Worm (Caenorhabditis elegans) whole organism, L1 larva: ENCODE data around the gene R10D12.6.

ENCODE experiments used
- C16A3.4 ChIP-seq: fragments of 150-350 bp; optimal IDR thresholded peaks from 2 replicates; lab custom pipeline; 2014; ENCODE audit warnings: missing biosample characterization, missing genetic modification characterization
- Y116A8C.19 ChIP-seq: sonication (generic microtip); optimal IDR thresholded peaks from 2 replicates; lab custom pipeline; 2016; ENCODE audit warnings: missing compliant biosample characterization, missing genetic modification characterization, borderline replicate concordance
- aly-2 ChIP-seq: fragments of 150-350 bp; optimal IDR thresholded peaks from 2 replicates; lab custom pipeline; 2014; ENCODE audit warnings: missing biosample characterization, missing genetic modification characterization
- ama-1 ChIP-seq: fragments of 150-350 bp; optimal IDR thresholded peaks from 2 replicates; lab custom pipeline; 2014
- blmp-1 ChIP-seq: fragments of 150-350 bp; optimal IDR thresholded peaks from 2 replicates; lab custom pipeline; 2014; ENCODE audit warnings: missing biosample characterization, missing genetic modification characterization
- ceh-82 ChIP-seq, 3 experiments: fragments of 150-350 bp in 1 of 3; sonication (generic microtip) in 2 of 3; optimal IDR thresholded peaks; 2 replicates each; lab custom pipeline; 2014 to 2017; ENCODE audit warnings: missing biosample characterization in 3 of 3, missing genetic modification characterization in 3 of 3
- ceh-88 ChIP-seq: fragments of 200-800 bp; sonication (Bioruptor generic); IDR thresholded peaks from 2 replicates; pipeline ENCODE4 v1.3.6; 2022; ENCODE audit warnings: missing genetic modification characterization, missing compliant biosample characterization
- ceh-90 ChIP-seq: sonication (generic microtip); optimal IDR thresholded peaks from 2 replicates; lab custom pipeline; 2016; ENCODE audit warnings: missing genetic modification characterization, missing compliant biosample characterization
- dpl-1 ChIP-seq, 3 experiments: fragments of 150-350 bp in 2 of 3; sonication (generic microtip) in 1 of 3; optimal IDR thresholded peaks; 2 replicates each; lab custom pipeline; 2014 to 2017; ENCODE audit warnings: missing biosample characterization in 3 of 3, missing genetic modification characterization in 3 of 3, missing genetic modification reagents in 3 of 3
- efl-1 ChIP-seq, 4 experiments: fragments of 150-350 bp; optimal IDR thresholded peaks in 3 of 4; peaks in 1 of 4; 1 replicate in 1 of 4; 2 replicates in 3 of 4; lab custom pipeline; 2014; ENCODE audit warnings: missing biosample characterization in 2 of 4, missing genetic modification characterization in 2 of 4, missing genetic modification reagents in 2 of 4
- egl-13 ChIP-seq: sonication (generic microtip); optimal IDR thresholded peaks from 2 replicates; lab custom pipeline; 2016; ENCODE audit warnings: missing genotype, missing genetic modification reagents, missing genetic modification characterization, missing compliant biosample characterization
- elt-2 ChIP-seq: sonication (generic microtip); optimal IDR thresholded peaks from 2 replicates; lab custom pipeline; 2016; ENCODE audit warnings: missing genetic modification characterization, mild to moderate bottlenecking, inconsistent platforms, missing compliant biosample characterization, missing genetic modification reagents
- elt-3 ChIP-seq, 6 experiments: fragments of 150-350 bp in 1 of 6; sonication (generic microtip); optimal IDR thresholded peaks; 2 replicates each; lab custom pipeline; 2017 to 2018; ENCODE audit warnings: missing biosample characterization in 6 of 6, missing genetic modification characterization in 6 of 6, inconsistent platforms in 1 of 6
- fkh-4 ChIP-seq: sonication (generic microtip); optimal IDR thresholded peaks from 2 replicates; lab custom pipeline; 2016; ENCODE audit warnings: missing compliant biosample characterization, missing genetic modification characterization, borderline replicate concordance
- fkh-8 ChIP-seq: sonication (generic microtip); optimal IDR thresholded peaks from 2 replicates; lab custom pipeline; 2016; ENCODE audit warnings: mild to moderate bottlenecking, missing genetic modification characterization, missing compliant biosample characterization
- grh-1 ChIP-seq: fragments of 200-800 bp; sonication (Bioruptor generic); IDR thresholded peaks from 2 replicates; pipeline ENCODE4 v1.3.6; 2022; ENCODE audit warnings: missing genetic modification reagents, missing genetic modification characterization, missing compliant biosample characterization
- hlh-17 ChIP-seq: fragments of 200-800 bp; sonication (Bioruptor generic); optimal IDR thresholded peaks from 2 replicates; lab custom pipeline; 2018; ENCODE audit warnings: missing genetic modification characterization, mild to moderate bottlenecking, missing compliant biosample characterization, moderate library complexity, borderline replicate concordance
- irx-1 ChIP-seq: sonication (generic microtip); optimal IDR thresholded peaks from 2 replicates; lab custom pipeline; 2016; ENCODE audit warnings: missing genetic modification characterization, missing compliant biosample characterization
- lin-13 ChIP-seq: fragments of 150-350 bp; optimal IDR thresholded peaks from 2 replicates; lab custom pipeline; 2014; ENCODE audit warnings: missing biosample characterization, missing genetic modification reagents, missing genetic modification characterization
- lin-15B ChIP-seq: fragments of 150-350 bp; sonication (generic microtip); optimal IDR thresholded peaks from 3 replicates; lab custom pipeline; 2014; ENCODE audit warnings: missing biosample characterization, missing genetic modification characterization
- lin-39 ChIP-seq: fragments of 150-350 bp; optimal IDR thresholded peaks from 2 replicates; lab custom pipeline; 2014; ENCODE audit warnings: missing biosample characterization, missing genetic modification reagents, missing genetic modification characterization
- lir-3 ChIP-seq: sonication (generic microtip); optimal IDR thresholded peaks from 2 replicates; lab custom pipeline; 2016; ENCODE audit warnings: mild to moderate bottlenecking, missing genetic modification characterization, moderate library complexity, missing compliant biosample characterization; ENCODE audit not compliant: poor library complexity
- mab-9 ChIP-seq: fragments of 200-800 bp; sonication (Bioruptor generic); IDR thresholded peaks from 2 replicates; pipeline ENCODE4 v1.3.6; 2022; ENCODE audit warnings: missing genetic modification reagents, missing genetic modification characterization, missing compliant biosample characterization
- mef-2 ChIP-seq: fragments of 150-350 bp; optimal IDR thresholded peaks from 2 replicates; lab custom pipeline; 2014; ENCODE audit warnings: missing biosample characterization, missing genetic modification characterization
- nhr-11 ChIP-seq: fragments of 150-350 bp; optimal IDR thresholded peaks from 2 replicates; lab custom pipeline; 2014; ENCODE audit warnings: missing biosample characterization, missing genetic modification characterization
- nhr-19 ChIP-seq: fragments of 200-800 bp; sonication (Bioruptor generic); conservative IDR thresholded peaks from 2 replicates; pipeline ENCODE4 v1.3.6; 2022; ENCODE audit warnings: missing genetic modification characterization, missing compliant biosample characterization
- nhr-28 ChIP-seq: fragments of 150-350 bp; optimal IDR thresholded peaks from 2 replicates; lab custom pipeline; 2014; ENCODE audit warnings: missing biosample characterization, missing genetic modification characterization
- nhr-47 ChIP-seq: sonication (generic microtip); optimal IDR thresholded peaks from 2 replicates; lab custom pipeline; 2016; ENCODE audit warnings: mild to moderate bottlenecking, missing genetic modification characterization, moderate library complexity, missing compliant biosample characterization
- nhr-71 ChIP-seq: sonication (generic microtip); optimal IDR thresholded peaks from 2 replicates; lab custom pipeline; 2016; ENCODE audit warnings: mild to moderate bottlenecking, missing genetic modification characterization, moderate library complexity, missing compliant biosample characterization
- nhr-85 ChIP-seq: sonication (generic microtip); peaks from one replicate; lab custom pipeline; 2016; ENCODE audit warnings: missing genetic modification characterization, inconsistent platforms, missing compliant biosample characterization
- pag-3 ChIP-seq: sonication (generic microtip); optimal IDR thresholded peaks from 2 replicates; lab custom pipeline; 2017; ENCODE audit warnings: missing genetic modification characterization, mild to moderate bottlenecking, missing compliant biosample characterization, antibody characterized with exemption, borderline replicate concordance; ENCODE audit not compliant: insufficient read depth
- pax-3 ChIP-seq: fragments of 200-800 bp; sonication (Bioruptor generic); optimal IDR thresholded peaks from 2 replicates; lab custom pipeline; 2018; ENCODE audit warnings: mild to moderate bottlenecking, missing genetic modification characterization, moderate library complexity, missing compliant biosample characterization
- pqm-1 ChIP-seq: sonication (generic microtip); optimal IDR thresholded peaks from 3 replicates; lab custom pipeline; 2017; ENCODE audit warnings: missing biosample characterization, missing genetic modification characterization
- skn-1 ChIP-seq: fragments of 150-350 bp; optimal IDR thresholded peaks from 2 replicates; lab custom pipeline; 2014; ENCODE audit warnings: missing biosample characterization, missing genetic modification characterization
- snpc-4 ChIP-seq: fragments of 150-350 bp; optimal IDR thresholded peaks from 2 replicates; lab custom pipeline; 2014; ENCODE audit warnings: missing biosample characterization, missing genetic modification characterization
- snu-23 ChIP-seq: sonication (generic microtip); optimal IDR thresholded peaks from 2 replicates; lab custom pipeline; 2016; ENCODE audit warnings: missing genetic modification characterization, missing compliant biosample characterization
- sox-4 ChIP-seq: sonication (generic microtip); optimal IDR thresholded peaks from 2 replicates; lab custom pipeline; 2016; ENCODE audit warnings: missing genetic modification characterization, missing compliant biosample characterization
- tbx-2 ChIP-seq: sonication (generic microtip); optimal IDR thresholded peaks from 2 replicates; lab custom pipeline; 2016; ENCODE audit warnings: missing genetic modification characterization, missing compliant biosample characterization
- unc-130 ChIP-seq: fragments of 150-350 bp; optimal IDR thresholded peaks from 2 replicates; lab custom pipeline; 2017; ENCODE audit warnings: missing biosample characterization, missing genetic modification characterization, inconsistent platforms
- unc-30 ChIP-seq: sonication (generic microtip); optimal IDR thresholded peaks from 2 replicates; lab custom pipeline; 2017; ENCODE audit warnings: missing biosample characterization, missing genetic modification characterization
- unc-86 ChIP-seq: sonication (generic microtip); optimal IDR thresholded peaks from 2 replicates; lab custom pipeline; 2016; ENCODE audit warnings: missing genetic modification characterization, missing compliant biosample characterization
- xbp-1 ChIP-seq: sonication (generic microtip); optimal IDR thresholded peaks from 2 replicates; lab custom pipeline; 2016; ENCODE audit warnings: missing genetic modification characterization, missing compliant biosample characterization
- zag-1 ChIP-seq: fragments of 150-350 bp; optimal IDR thresholded peaks from 2 replicates; lab custom pipeline; 2014; ENCODE audit warnings: missing biosample characterization, missing genetic modification characterization

Gene R10D12.6

ce11 chrV:13907557-13908104 lies 41.5 kb upstream of the R10D12.6 start (continued):
- TF ChIP-seq grh-1 (GFP tag; lab: Robert Waterston, UW) (no peak), zag-1 (no peak), fkh-8 (no peak), snpc-4 (tag; lab: Kevin White, UChicago) (no peak), lir-3 (tag; lab: Kevin White, UChicago) (peak; percentile 47), nhr-47 (tag; lab: Kevin White, UChicago) (peak; percentile 52), snu-23 (peak; percentile 11), fkh-4 (tag; lab: Kevin White, UChicago) (no peak), ceh-90 (no peak), xbp-1 (tag; lab: Kevin White, UChicago) (no peak), nhr-85 (peak; percentile 11), elt-3 (tag; optimal IDR thresholded peaks at IDR 0.05; lab: Kevin White, UChicago) (no peak), dpl-1 (GFP tag; optimal IDR thresholded peaks at IDR 0.05; lab: Kevin White, UChicago) (peak in 1 of 3 experiments; percentile 6), ceh-82 (tag; optimal IDR thresholded peaks at IDR 0.05; lab: Kevin White, UChicago) (no peak), aly-2 (tag; lab: Kevin White, UChicago) (no peak), C16A3.4 (tag; lab: Kevin White, UChicago) (peak; percentile 41), egl-13 (tag; lab: Kevin White, UChicago) (no peak), mef-2 (tag; lab: Kevin White, UChicago) (no peak), efl-1 (optimal IDR thresholded peaks at IDR 0.05; lab: Kevin White, UChicago) (no peak), efl-1 (GFP tag; optimal IDR thresholded peaks at IDR 0.05 in 1 of 2; lab: Kevin White, UChicago) (peak in 1 of 2 experiments; percentile 96), pag-3 (no peak), nhr-19 (GFP tag; lab: Robert Waterston, UW) (peak; percentile 54), hlh-17 (GFP tag; lab: Kevin White, UChicago) (no peak), unc-86 (tag; lab: Kevin White, UChicago) (no peak), lin-39 (tag; lab: Kevin White, UChicago) (no peak), ceh-88 (GFP tag; lab: Robert Waterston, UW) (no peak), unc-130 (tag; lab: Kevin White, UChicago) (no peak)
- TF ChIP-seq, all 84 proteins: peak for 18

ce11 chrV:13908120-13908915 lies 40.8 kb upstream of the R10D12.6 start:
- TF ChIP-seq nhr-85 (peak; percentile 39), unc-86 (tag; lab: Kevin White, UChicago) (no peak), elt-2 (tag; lab: Kevin White, UChicago) (peak; percentile 9), ceh-88 (GFP tag; lab: Robert Waterston, UW) (peak; percentile 9), elt-3 (tag; optimal IDR thresholded peaks at IDR 0.05; lab: Kevin White, UChicago) (peak in 1 of 6 experiments; percentile 6), ama-1 (lab: Kevin White, UChicago) (peak; percentile 12), nhr-71 (tag; lab: Kevin White, UChicago) (peak; percentile 17), pqm-1 (tag; lab: Kevin White, UChicago) (no peak), lir-3 (tag; lab: Kevin White, UChicago) (peak; percentile 17), pax-3 (tag; lab: Kevin White, UChicago) (peak; percentile 61), fkh-4 (tag; lab: Kevin White, UChicago) (no peak)
- TF ChIP-seq, all 84 proteins: peak for 8

- TF ChIP-seq nhr-28 (tag; lab: Kevin White, UChicago): no peak
- peak; percentile 1; the same call in 1 of the 2 replicates for TF ChIP-seq ceh-88 (GFP tag; lab: Robert Waterston, UW)
- TF ChIP-seq lin-15B (tag; lab: Kevin White, UChicago): no peak
Measured at ce11 chrV:13908916-13909176, 40.3 kb upstream of the R10D12.6 start, which contains the start of gene C06B3.6. TSS of gene C06B3.6 (minus strand) at chrV:13908967.

ce11 chrV:13909400-13909799 lies 39.7 kb upstream of the R10D12.6 start, which contains the start of gene C06B3.7:
TSS of gene C06B3.7 (plus strand) at chrV:13909686.
- TF ChIP-seq skn-1: peak; percentile 84
- peak; percentile 36 to 54 for TF ChIP-seq efl-1 (optimal IDR thresholded peaks at IDR 0.05; lab: Kevin White, UChicago)
- peak; percentile 26 to 87 for TF ChIP-seq efl-1 (GFP tag; optimal IDR thresholded peaks at IDR 0.05 in 1 of 2; lab: Kevin White, UChicago)
- peak; percentile 89 for TF ChIP-seq blmp-1 (tag; lab: Kevin White, UChicago)
- TF ChIP-seq nhr-11 (tag; lab: Kevin White, UChicago): peak; percentile 55
- no peak for TF ChIP-seq Y116A8C.19 (tag; lab: Kevin White, UChicago)
- peak; percentile 75 for TF ChIP-seq tbx-2 (tag; lab: Kevin White, UChicago)
- no peak for TF ChIP-seq mab-9 (GFP tag; lab: Robert Waterston, UW)
- TF ChIP-seq sox-4: peak; percentile 61
- TF ChIP-seq pqm-1 (tag; lab: Kevin White, UChicago): peak; percentile 46
- TF ChIP-seq nhr-71 (tag; lab: Kevin White, UChicago): peak; percentile 97
- peak; percentile 59 for TF ChIP-seq lir-3 (tag; lab: Kevin White, UChicago)
- TF ChIP-seq snu-23: peak; percentile 90
- TF ChIP-seq unc-30 (tag; lab: Kevin White, UChicago): no peak
- TF ChIP-seq irx-1: peak; percentile 63
- peak; percentile 78 for TF ChIP-seq lin-13 (GFP tag; lab: Kevin White, UChicago)
- no peak for TF ChIP-seq aly-2 (tag; lab: Kevin White, UChicago)
